Fruit fly (Drosophila melanogaster): ENCODE results near the gene cno.

DNA sequence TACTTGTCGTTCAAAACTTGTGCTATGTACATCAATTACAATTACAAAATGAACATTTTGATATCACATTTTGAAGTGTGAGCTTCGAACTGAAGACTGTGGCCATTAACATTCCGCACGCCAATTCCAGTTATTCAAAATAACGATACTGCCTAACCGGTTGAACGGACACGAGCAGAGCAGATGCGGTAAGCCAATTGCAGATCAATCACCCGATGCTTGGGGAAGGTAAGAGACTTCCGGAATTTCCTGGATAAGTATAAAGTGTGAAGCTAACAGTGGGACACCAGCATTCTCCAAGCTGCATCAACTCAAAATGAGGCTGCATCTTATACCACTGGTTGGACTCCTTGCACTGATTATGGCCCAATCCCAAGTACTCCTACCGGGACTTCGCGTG, 6.6 kb upstream of the cno start, which contains the start of gene CG14664:
- TF ChIP-seq EcR (GFP tag; optimal IDR thresholded peaks at IDR 0.05) (no peak), pan (optimal IDR thresholded peaks at IDR 0.05) (no peak)
